Worm (Caenorhabditis elegans) whole organism, L4 larva: ENCODE measurements around the gene clec-68.

ENCODE experiments used
- T26A8.4 ChIP-seq: fragments of 200-800 bp; sonication (Bioruptor generic); IDR thresholded peaks from 2 replicates; pipeline ENCODE4 v1.3.6; 2022; ENCODE audit warnings: missing genetic modification characterization, missing compliant biosample characterization
- aly-2 ChIP-seq: sonication (generic microtip); optimal IDR thresholded peaks from 2 replicates; lab custom pipeline; 2018; ENCODE audit warnings: missing biosample characterization, missing genetic modification characterization
- ama-1 ChIP-seq: fragments of 150-350 bp; optimal IDR thresholded peaks from 2 replicates; lab custom pipeline; 2014; ENCODE audit warnings: inconsistent platforms, mixed read lengths
- lin-39 ChIP-seq: fragments of 150-350 bp; optimal IDR thresholded peaks from 2 replicates; lab custom pipeline; 2014; ENCODE audit warnings: missing biosample characterization, missing genetic modification reagents, missing genetic modification characterization
- mep-1 ChIP-seq: fragments of 150-350 bp; sonication (generic microtip); optimal IDR thresholded peaks from 3 replicates; lab custom pipeline; 2014; ENCODE audit warnings: missing biosample characterization, missing genetic modification characterization
- nhr-25 ChIP-seq: sonication (generic microtip); optimal IDR thresholded peaks from 2 replicates; lab custom pipeline; 2017; ENCODE audit warnings: missing genetic modification characterization, mild to moderate bottlenecking, missing compliant biosample characterization, antibody characterized with exemption, moderate library complexity, borderline replicate concordance; ENCODE audit not compliant: insufficient read depth
- nhr-28 ChIP-seq: fragments of 150-350 bp; optimal IDR thresholded peaks from 2 replicates; lab custom pipeline; 2014; ENCODE audit warnings: missing biosample characterization, missing genetic modification characterization
- nhr-6 ChIP-seq: fragments of 150-350 bp; optimal IDR thresholded peaks from 2 replicates; lab custom pipeline; 2014; ENCODE audit warnings: missing biosample characterization, missing genetic modification characterization
- unc-130 ChIP-seq: sonication (generic microtip); optimal IDR thresholded peaks from 2 replicates; lab custom pipeline; 2016; ENCODE audit warnings: missing genetic modification reagents, missing genetic modification characterization, missing compliant biosample characterization
- unc-39 ChIP-seq: sonication (generic microtip); optimal IDR thresholded peaks from 2 replicates; lab custom pipeline; 2017; ENCODE audit warnings: missing biosample characterization, missing genetic modification characterization
- zag-1 ChIP-seq: fragments of 150-350 bp; optimal IDR thresholded peaks from 2 replicates; lab custom pipeline; 2014; ENCODE audit warnings: missing biosample characterization, missing genetic modification characterization
- zip-2 ChIP-seq: fragments of 150-350 bp; optimal IDR thresholded peaks from 2 replicates; lab custom pipeline; 2014; ENCODE audit warnings: missing biosample characterization, missing genetic modification characterization

DNA sequence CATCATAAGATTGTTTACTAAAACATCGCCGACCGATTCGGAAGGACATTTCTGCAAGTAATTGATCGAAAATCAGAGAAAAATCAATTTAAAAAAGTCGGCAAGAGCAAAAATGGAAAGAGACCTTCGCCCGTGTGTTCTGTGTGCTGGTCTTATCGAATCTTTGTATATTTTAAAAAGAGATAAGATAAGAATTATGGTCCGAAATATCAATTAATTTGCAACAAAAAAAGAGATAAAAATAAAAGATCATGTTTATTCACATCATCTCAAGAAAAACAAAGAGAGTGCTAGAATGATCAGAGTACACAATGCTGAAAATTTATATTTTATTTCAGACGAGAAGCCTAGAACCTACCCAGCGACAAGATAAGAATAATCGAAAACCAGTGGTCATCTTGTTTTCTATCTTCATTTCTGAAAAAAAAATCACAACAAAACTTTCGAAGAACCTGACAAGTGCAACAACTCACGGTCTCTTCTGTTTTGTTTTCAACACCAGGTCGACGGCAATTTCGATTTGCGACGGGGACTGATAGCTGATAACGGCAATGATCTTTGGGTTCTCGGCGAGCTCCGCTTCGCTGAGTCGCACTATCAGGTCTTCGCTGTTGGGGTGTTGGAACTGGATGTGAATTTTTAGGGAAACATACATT lies 47.8 kb upstream of the clec-68 start, which contains the start of gene F37C4.6:
- TF ChIP-seq lin-39 (tag; lab: Kevin White, UChicago): no peak
- TF ChIP-seq ama-1 (lab: Kevin White, UChicago): no peak
- TF ChIP-seq T26A8.4 (GFP tag; lab: Robert Waterston, UW): no peak
- TF ChIP-seq zag-1 (tag; lab: Kevin White, UChicago): no peak
- TF ChIP-seq unc-130 (GFP tag; lab: Kevin White, UChicago): no peak
- TF ChIP-seq nhr-25: no peak
- no peak for TF ChIP-seq unc-39 (tag; lab: Kevin White, UChicago)
- no peak for TF ChIP-seq mep-1
- TF ChIP-seq nhr-28 (tag; lab: Kevin White, UChicago): peak; percentile 9
- TF ChIP-seq nhr-6 (tag; lab: Kevin White, UChicago): no peak
- no peak for TF ChIP-seq zip-2 (tag; lab: Kevin White, UChicago)
- TF ChIP-seq aly-2 (tag; lab: Kevin White, UChicago): no peak
